Worm (Caenorhabditis elegans) whole organism, L2 larva: ENCODE data around the gene srw-107.

Experiments
- alr-1 ChIP-seq: fragments of 150-350 bp; optimal IDR thresholded peaks from 2 replicates; lab custom pipeline; 2014; ENCODE audit warnings: missing biosample characterization, missing genetic modification characterization
- fos-1 ChIP-seq: fragments of 150-350 bp; optimal IDR thresholded peaks from 2 replicates; lab custom pipeline; 2014; ENCODE audit warnings: missing biosample characterization, missing genetic modification characterization
- lin-11 ChIP-seq: fragments of 150-350 bp; sonication (generic microtip); optimal IDR thresholded peaks from 2 replicates; lab custom pipeline; 2014; ENCODE audit warnings: missing biosample characterization, missing genetic modification characterization, inconsistent platforms, mixed read lengths
- lin-13 ChIP-seq: fragments of 150-350 bp; optimal IDR thresholded peaks from 2 replicates; lab custom pipeline; 2014; ENCODE audit warnings: missing biosample characterization, missing genetic modification reagents, missing genetic modification characterization
- lin-39 ChIP-seq: fragments of 150-350 bp; optimal IDR thresholded peaks from 2 replicates; lab custom pipeline; 2014; ENCODE audit warnings: missing biosample characterization, missing genetic modification reagents, missing genetic modification characterization

DNA sequence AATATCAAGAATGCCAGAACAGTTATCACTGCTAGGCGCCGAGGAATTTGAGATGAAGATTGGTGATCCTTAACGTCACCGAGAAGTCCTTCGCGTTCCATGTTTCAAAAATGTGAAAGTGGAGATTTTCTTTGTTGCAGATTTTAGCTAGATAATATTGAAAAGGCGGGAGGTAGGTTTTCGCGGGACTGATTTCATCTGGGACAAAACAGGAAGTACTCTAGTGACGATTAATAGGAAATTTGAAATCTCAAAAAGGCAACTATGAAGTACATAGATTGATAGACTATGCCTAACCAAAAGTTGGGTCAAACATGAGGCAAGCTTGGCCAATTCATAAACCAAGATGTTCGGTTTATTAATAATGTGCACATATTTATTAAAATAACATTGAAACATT is 31.6 kb upstream of the srw-107 start, which contains the start of gene C14C6.8:
- TF ChIP-seq alr-1 (no peak), fos-1 (tag; lab: Kevin White, UChicago) (no peak), lin-13 (no peak), lin-11 (tag; lab: Kevin White, UChicago) (no peak), lin-39 (tag; lab: Kevin White, UChicago) (no peak)
